ENCODE assay signal across 1 fruit fly cellular context in genomic region chr2L:22120871-22121388, dm6.
A peak's percentile ranks its signal among the peaks of the same experiment; 100 is the strongest.
TF ChIP-seq lines count a peak whose summit lies in the region.

CG3651 (plus strand) TSS chr2L:22121338.

TF ChIP-seq in whole organism, embryonic, 481 proteins besides CTCF, POLR2A, EP300 and RAD21 (continued from another document):
- TF ChIP-seq CG1792 (GFP tag; optimal IDR thresholded peaks at IDR 0.05; lab: Kevin White, UChicago) (no peak), CG12071 (GFP tag; optimal IDR thresholded peaks at IDR 0.05; lab: Kevin White, UChicago) (no peak), sens (GFP tag; lab: Kevin White, UChicago) (peak; percentile 73), jumu (GFP tag; optimal IDR thresholded peaks at IDR 0.05; lab: Kevin White, UChicago) (peak; percentile 28), CG10543 (GFP tag; optimal IDR thresholded peaks at IDR 0.05; lab: Kevin White, UChicago) (no peak), CG11093 (GFP tag; IDR thresholded peaks at IDR 0.05; lab: Robert Waterston, UW) (no peak), CG9437 (GFP tag; optimal IDR thresholded peaks at IDR 0.05; lab: Kevin White, UChicago) (no peak), nmo (GFP tag; optimal IDR thresholded peaks at IDR 0.05; lab: Kevin White, UChicago) (no peak), Dip2 (GFP tag; IDR thresholded peaks at IDR 0.05; lab: Robert Waterston, UW) (no peak), bbx (GFP tag; IDR thresholded peaks at IDR 0.05; lab: Robert Waterston, UW; ENCODE audit: partially characterized antibody) (peak; percentile 10; the same call in 1 of the 2 replicates), Trl (optimal IDR thresholded peaks at IDR 0.05; lab: Kevin White, UChicago) (no peak), Trl (GFP tag; optimal IDR thresholded peaks at IDR 0.05; lab: Kevin White, UChicago) (peak; percentile 42), pros (GFP tag; optimal IDR thresholded peaks at IDR 0.05; lab: Kevin White, UChicago) (no peak), CG10274 (GFP tag; optimal IDR thresholded peaks at IDR 0.05; lab: Kevin White, UChicago) (no peak), ssp (GFP tag; IDR thresholded peaks at IDR 0.05; lab: Robert Waterston, UW) (peak; percentile 77), Deaf1 (tag; optimal IDR thresholded peaks at IDR 0.05; lab: Kevin White, UChicago) (no peak), lab (GFP tag; optimal IDR thresholded peaks at IDR 0.05; lab: Kevin White, UChicago) (no peak), E2f1 (GFP tag; IDR thresholded peaks at IDR 0.05; lab: Robert Waterston, UW) (no peak), org-1 (GFP tag; optimal IDR thresholded peaks at IDR 0.05; lab: Kevin White, UChicago) (no peak), CG10654 (GFP tag; optimal IDR thresholded peaks at IDR 0.05; lab: Kevin White, UChicago) (no peak), CG31441 (GFP tag; IDR thresholded peaks at IDR 0.05; lab: Robert Waterston, UW) (no peak), Lhr (GFP tag; optimal IDR thresholded peaks at IDR 0.05; lab: Kevin White, UChicago) (peak; percentile 57), CG11247 (GFP tag; IDR thresholded peaks at IDR 0.05; lab: Robert Waterston, UW) (no peak), Side (GFP tag; optimal IDR thresholded peaks at IDR 0.05; lab: Kevin White, UChicago) (no peak), Sry-δ (GFP tag; optimal IDR thresholded peaks at IDR 0.05; lab: Kevin White, UChicago) (peak; percentile 62), ara (GFP tag; IDR thresholded peaks at IDR 0.05; lab: Robert Waterston, UW) (no peak), cwo (GFP tag; optimal IDR thresholded peaks at IDR 0.05; lab: Kevin White, UChicago) (no peak), zen2 (GFP tag; IDR thresholded peaks at IDR 0.05; lab: Robert Waterston, UW; ENCODE audit: partially characterized antibody) (no peak), chn (GFP tag; optimal IDR thresholded peaks at IDR 0.05; lab: Kevin White, UChicago) (no peak), CG14965 (GFP tag; optimal IDR thresholded peaks at IDR 0.05; lab: Kevin White, UChicago; ENCODE audit: borderline replicate concordance) (no peak), Asciz (GFP tag; optimal IDR thresholded peaks at IDR 0.05; lab: Kevin White, UChicago) (no peak), CG7357 (GFP tag; IDR thresholded peaks at IDR 0.05; lab: Robert Waterston, UW) (peak; percentile 54; the same call in 1 of the 3 replicates), kni (GFP tag; optimal IDR thresholded peaks at IDR 0.05; lab: Kevin White, UChicago) (no peak), h (optimal IDR thresholded peaks at IDR 0.05; lab: Kevin White, UChicago) (no peak), shn (GFP tag; optimal IDR thresholded peaks at IDR 0.05; lab: Kevin White, UChicago) (no peak), oc (tag; optimal IDR thresholded peaks at IDR 0.05; lab: Kevin White, UChicago) (no peak), Atf6 (GFP tag; IDR thresholded peaks at IDR 0.05; lab: Robert Waterston, UW) (no peak), CG13123 (GFP tag; optimal IDR thresholded peaks at IDR 0.05; lab: Kevin White, UChicago) (no peak), ap (GFP tag; IDR thresholded peaks at IDR 0.05; lab: Robert Waterston, UW) (no peak), vnd (GFP tag; IDR thresholded peaks at IDR 0.05; lab: Robert Waterston, UW; ENCODE audit: partially characterized antibody) (no peak), CG14441 (GFP tag; IDR thresholded peaks at IDR 0.05; lab: Robert Waterston, UW) (no peak), CG8765 (GFP tag; IDR thresholded peaks at IDR 0.05; lab: Robert Waterston, UW) (no peak), CG12104 (GFP tag; optimal IDR thresholded peaks at IDR 0.05; lab: Kevin White, UChicago) (no peak), ems (GFP tag; optimal IDR thresholded peaks at IDR 0.05; lab: Kevin White, UChicago) (no peak), CG10462 (GFP tag; optimal IDR thresholded peaks at IDR 0.05; lab: Kevin White, UChicago) (no peak), Sox102F (GFP tag; optimal IDR thresholded peaks at IDR 0.05; lab: Kevin White, UChicago) (no peak), Sox100B (GFP tag; optimal IDR thresholded peaks at IDR 0.05; lab: Kevin White, UChicago) (no peak), CG2129 (GFP tag; IDR thresholded peaks at IDR 0.05; lab: Robert Waterston, UW; ENCODE audit: partially characterized antibody) (0 out of 2 replicates have a peak, but pooled peaks have one; percentile 14), ash1 (GFP tag; optimal IDR thresholded peaks at IDR 0.05; lab: Kevin White, UChicago) (no peak), fd102C (GFP tag; optimal IDR thresholded peaks at IDR 0.05; lab: Kevin White, UChicago) (no peak), CG11696 (GFP tag; IDR thresholded peaks at IDR 0.05; lab: Robert Waterston, UW) (no peak), Meics (GFP tag; optimal IDR thresholded peaks at IDR 0.05; lab: Kevin White, UChicago) (no peak), CG30020 (tag; optimal IDR thresholded peaks at IDR 0.05; lab: Kevin White, UChicago) (peak; percentile 79), inv (GFP tag; IDR thresholded peaks at IDR 0.05; lab: Robert Waterston, UW; ENCODE audit: partially characterized antibody) (no peak), Fer3 (tag; optimal IDR thresholded peaks at IDR 0.05; lab: Kevin White, UChicago) (no peak), YL-1 (GFP tag; optimal IDR thresholded peaks at IDR 0.05; lab: Kevin White, UChicago) (no peak), caup (GFP tag; optimal IDR thresholded peaks at IDR 0.05; lab: Kevin White, UChicago; ENCODE audit: severe bottlenecking) (no peak), Gsc (GFP tag; IDR thresholded peaks at IDR 0.05; lab: Robert Waterston, UW) (no peak), al (GFP tag; IDR thresholded peaks at IDR 0.05; lab: Robert Waterston, UW) (no peak), BEAF-32 (GFP tag; optimal IDR thresholded peaks at IDR 0.05; lab: Kevin White, UChicago) (peak; percentile 63), trem (tag; optimal IDR thresholded peaks at IDR 0.05; lab: Kevin White, UChicago) (peak; percentile 5), Abd-B (GFP tag; optimal IDR thresholded peaks at IDR 0.05; lab: Kevin White, UChicago) (no peak), ERR (GFP tag; optimal IDR thresholded peaks at IDR 0.05; lab: Kevin White, UChicago) (no peak), Dll (GFP tag; IDR thresholded peaks at IDR 0.05; lab: Robert Waterston, UW; ENCODE audit: partially characterized antibody) (peak; percentile 77), CG9817 (tag; optimal IDR thresholded peaks at IDR 0.05; lab: Kevin White, UChicago) (no peak), Sry-β (GFP tag; optimal IDR thresholded peaks at IDR 0.05; lab: Kevin White, UChicago) (no peak), CG2116 (GFP tag; optimal IDR thresholded peaks at IDR 0.05; lab: Kevin White, UChicago) (peak; percentile 92), dm (GFP tag; optimal IDR thresholded peaks at IDR 0.05; lab: Kevin White, UChicago) (no peak), unpg (GFP tag; optimal IDR thresholded peaks at IDR 0.05; lab: Kevin White, UChicago) (no peak), stwl (tag; optimal IDR thresholded peaks at IDR 0.05; lab: Kevin White, UChicago) (peak; percentile 56), CG10979 (tag; optimal IDR thresholded peaks at IDR 0.05; lab: Kevin White, UChicago) (no peak), pho (GFP tag; optimal IDR thresholded peaks at IDR 0.05; lab: Kevin White, UChicago) (no peak), scrt (GFP tag; optimal IDR thresholded peaks at IDR 0.05; lab: Kevin White, UChicago) (no peak), CG33557 (GFP tag; optimal IDR thresholded peaks at IDR 0.05; lab: Kevin White, UChicago) (no peak), vfl (GFP tag; optimal IDR thresholded peaks at IDR 0.05; lab: Kevin White, UChicago) (no peak), CG6272 (GFP tag; IDR thresholded peaks at IDR 0.05; lab: Robert Waterston, UW) (no peak), exex (tag; optimal IDR thresholded peaks at IDR 0.05; lab: Kevin White, UChicago) (no peak), CG12942 (GFP tag; optimal IDR thresholded peaks at IDR 0.05; lab: Kevin White, UChicago) (no peak), gsb (GFP tag; IDR thresholded peaks at IDR 0.05; lab: Robert Waterston, UW) (no peak), Bgb (GFP tag; IDR thresholded peaks at IDR 0.05; lab: Robert Waterston, UW; ENCODE audit: partially characterized antibody) (no peak; the same call in 1 of the 2 replicates), Bteb2 (GFP tag; optimal IDR thresholded peaks at IDR 0.05; lab: Kevin White, UChicago) (no peak), Hsf (GFP tag; optimal IDR thresholded peaks at IDR 0.05; lab: Kevin White, UChicago) (peak; percentile 13), luna (GFP tag; optimal IDR thresholded peaks at IDR 0.05; lab: Kevin White, UChicago) (no peak), CG18476 (GFP tag; optimal IDR thresholded peaks at IDR 0.05; lab: Kevin White, UChicago) (no peak), salm (tag; optimal IDR thresholded peaks at IDR 0.05; lab: Kevin White, UChicago) (no peak), Stat92E (GFP tag; optimal IDR thresholded peaks at IDR 0.05; lab: Kevin White, UChicago) (no peak), da (GFP tag; optimal IDR thresholded peaks at IDR 0.05; lab: Kevin White, UChicago) (no peak), en (GFP tag; optimal IDR thresholded peaks at IDR 0.05; lab: Kevin White, UChicago) (no peak), CG7271 (tag; optimal IDR thresholded peaks at IDR 0.05; lab: Kevin White, UChicago) (no peak), MTF-1 (GFP tag; optimal IDR thresholded peaks at IDR 0.05; lab: Kevin White, UChicago; ENCODE audit: borderline replicate concordance) (no peak), tx (GFP tag; optimal IDR thresholded peaks at IDR 0.05; lab: Kevin White, UChicago) (no peak), Atf-2 (GFP tag; optimal IDR thresholded peaks at IDR 0.05; lab: Kevin White, UChicago) (no peak), Neu2 (GFP tag; optimal IDR thresholded peaks at IDR 0.05; lab: Kevin White, UChicago; ENCODE audit: borderline replicate concordance) (peak; percentile 17), odd (GFP tag; optimal IDR thresholded peaks at IDR 0.05; lab: Kevin White, UChicago) (no peak), lola (GFP tag; optimal IDR thresholded peaks at IDR 0.05; lab: Kevin White, UChicago) (peak in 1 of 3 experiments; percentile 30), kay (GFP tag; optimal IDR thresholded peaks at IDR 0.05; lab: Kevin White, UChicago) (no peak), CG7963 (GFP tag; IDR thresholded peaks at IDR 0.05; lab: Robert Waterston, UW; ENCODE audit: partially characterized antibody) (no peak), CG13287 (GFP tag; IDR thresholded peaks at IDR 0.05; lab: Robert Waterston, UW; ENCODE audit: partially characterized antibody) (peak; percentile 44), CHES-1-like (GFP tag; optimal IDR thresholded peaks at IDR 0.05; lab: Kevin White, UChicago) (no peak), nerfin-1 (tag; optimal IDR thresholded peaks at IDR 0.05; lab: Kevin White, UChicago) (no peak), Xrp1 (GFP tag; IDR thresholded peaks at IDR 0.05; lab: Robert Waterston, UW) (no peak), CG15479 (GFP tag; optimal IDR thresholded peaks at IDR 0.05; lab: Kevin White, UChicago) (no peak), CG7987 (GFP tag; optimal IDR thresholded peaks at IDR 0.05; lab: Kevin White, UChicago) (no peak), CG6175 (GFP tag; IDR thresholded peaks at IDR 0.05; lab: Robert Waterston, UW) (no peak)
